Worm (Caenorhabditis elegans) whole organism, mixed stage, embryonic: Measurements from ENCODE around the gene fbxb-107.

ENCODE experiments used
- bed-3 ChIP-seq: fragments of 200-800 bp; sonication (Bioruptor generic); optimal IDR thresholded peaks from 3 replicates; lab custom pipeline; 2018; ENCODE audit warnings: mild to moderate bottlenecking, missing genetic modification characterization, moderate library complexity, missing compliant biosample characterization
- blmp-1 ChIP-seq: fragments of 150-350 bp; optimal IDR thresholded peaks from 2 replicates; lab custom pipeline; 2014; ENCODE audit warnings: missing biosample characterization, missing genetic modification characterization
- ceh-39 ChIP-seq: fragments of 150-350 bp; optimal IDR thresholded peaks from 2 replicates; lab custom pipeline; 2014; ENCODE audit warnings: missing biosample characterization, missing genetic modification characterization
- ceh-43 ChIP-seq: fragments of 200-800 bp; sonication (Bioruptor generic); optimal IDR thresholded peaks from 2 replicates; lab custom pipeline; 2018; ENCODE audit warnings: mild to moderate bottlenecking, missing genetic modification characterization, moderate library complexity, missing compliant biosample characterization
- ceh-83 ChIP-seq: fragments of 200-800 bp; sonication (Bioruptor generic); optimal IDR thresholded peaks from 2 replicates; lab custom pipeline; 2018; ENCODE audit warnings: mild to moderate bottlenecking, missing genetic modification characterization, missing compliant biosample characterization
- ces-1 ChIP-seq: fragments of 150-350 bp; optimal IDR thresholded peaks from 2 replicates; lab custom pipeline; 2014; ENCODE audit warnings: missing biosample characterization, missing genetic modification reagents, missing genetic modification characterization
- cnd-1 ChIP-seq: fragments of 200-800 bp; sonication (Bioruptor generic); optimal IDR thresholded peaks from 2 replicates; lab custom pipeline; 2018; ENCODE audit warnings: mild to moderate bottlenecking, missing genetic modification characterization, missing compliant biosample characterization
- drap-1 ChIP-seq: fragments of 200-800 bp; sonication (Bioruptor generic); optimal IDR thresholded peaks from 3 replicates; lab custom pipeline; 2018; ENCODE audit warnings: mild to moderate bottlenecking, missing genetic modification characterization, missing compliant biosample characterization
- elt-1 ChIP-seq: sonication (generic microtip); optimal IDR thresholded peaks from 2 replicates; lab custom pipeline; 2017; ENCODE audit warnings: missing genetic modification characterization, mild to moderate bottlenecking, missing compliant biosample characterization, antibody characterized with exemption, moderate library complexity, borderline replicate concordance; ENCODE audit not compliant: insufficient read depth
- elt-3 ChIP-seq: fragments of 150-350 bp; optimal IDR thresholded peaks from 2 replicates; lab custom pipeline; 2014; ENCODE audit warnings: missing biosample characterization, missing genetic modification characterization
- flh-1 ChIP-seq: fragments of 200-800 bp; sonication (Bioruptor generic); optimal IDR thresholded peaks from 2 replicates; lab custom pipeline; 2018; ENCODE audit warnings: mild to moderate bottlenecking, missing genetic modification characterization, moderate library complexity, missing compliant biosample characterization
- ham-2 ChIP-seq: fragments of 200-800 bp; sonication (Bioruptor generic); optimal IDR thresholded peaks from 2 replicates; lab custom pipeline; 2018; ENCODE audit warnings: mild to moderate bottlenecking, missing genetic modification characterization, missing compliant biosample characterization
- hlh-1 ChIP-seq: fragments of 150-350 bp; optimal IDR thresholded peaks from 2 replicates; lab custom pipeline; 2014; ENCODE audit warnings: missing biosample characterization, missing genetic modification reagents, missing genetic modification characterization
- lin-13 ChIP-seq: fragments of 150-350 bp; optimal IDR thresholded peaks from 2 replicates; lab custom pipeline; 2014; ENCODE audit warnings: missing biosample characterization, missing genetic modification characterization
- lin-32 ChIP-seq: fragments of 200-800 bp; sonication (Bioruptor generic); optimal IDR thresholded peaks from 2 replicates; lab custom pipeline; 2018; ENCODE audit warnings: mild to moderate bottlenecking, missing genetic modification characterization, missing compliant biosample characterization
- lsy-2 ChIP-seq: fragments of 150-350 bp; optimal IDR thresholded peaks from 2 replicates; lab custom pipeline; 2014; ENCODE audit warnings: missing biosample characterization, missing genetic modification characterization
- mab-5 ChIP-seq: fragments of 150-350 bp; optimal IDR thresholded peaks from 2 replicates; lab custom pipeline; 2014; ENCODE audit warnings: missing biosample characterization, missing genetic modification characterization
- mep-1 ChIP-seq: fragments of 150-350 bp; optimal IDR thresholded peaks from 2 replicates; lab custom pipeline; 2017; ENCODE audit warnings: missing biosample characterization, missing genetic modification reagents, missing genetic modification characterization, inconsistent platforms
- mls-2 ChIP-seq: sonication (generic microtip); optimal IDR thresholded peaks from 2 replicates; lab custom pipeline; 2016; ENCODE audit warnings: mild to moderate bottlenecking, missing genetic modification characterization, moderate library complexity, missing compliant biosample characterization
- nhr-12 ChIP-seq: fragments of 150-350 bp; optimal IDR thresholded peaks from 2 replicates; lab custom pipeline; 2014; ENCODE audit warnings: missing biosample characterization, missing genetic modification characterization
- nhr-2 ChIP-seq: fragments of 150-350 bp; optimal IDR thresholded peaks from 2 replicates; lab custom pipeline; 2014; ENCODE audit warnings: missing biosample characterization, missing genetic modification characterization
- nhr-237 ChIP-seq: fragments of 150-350 bp; optimal IDR thresholded peaks from 2 replicates; lab custom pipeline; 2014; ENCODE audit warnings: missing biosample characterization, missing genetic modification characterization
- nhr-28 ChIP-seq: fragments of 150-350 bp; optimal IDR thresholded peaks from 2 replicates; lab custom pipeline; 2014; ENCODE audit warnings: missing biosample characterization, missing genetic modification characterization
- nhr-76 ChIP-seq: sonication (generic microtip); optimal IDR thresholded peaks from 2 replicates; lab custom pipeline; 2017; ENCODE audit warnings: missing biosample characterization, missing genetic modification characterization
- pha-4 ChIP-seq: fragments of 150-350 bp; optimal IDR thresholded peaks from 2 replicates; lab custom pipeline; 2018; ENCODE audit warnings: missing biosample characterization, missing genetic modification reagents, missing genetic modification characterization
- sem-2 ChIP-seq: fragments of 200-800 bp; sonication (Bioruptor generic); optimal IDR thresholded peaks from 2 replicates; lab custom pipeline; 2018; ENCODE audit warnings: mild to moderate bottlenecking, missing genetic modification characterization, missing compliant biosample characterization
- sptf-1 ChIP-seq: sonication (generic microtip); optimal IDR thresholded peaks from 2 replicates; lab custom pipeline; 2017; ENCODE audit warnings: mild to moderate bottlenecking, missing genetic modification characterization, moderate library complexity, missing compliant biosample characterization
- tbx-8 ChIP-seq: fragments of 200-800 bp; sonication (Bioruptor generic); optimal IDR thresholded peaks from 2 replicates; lab custom pipeline; 2018; ENCODE audit warnings: mild to moderate bottlenecking, missing genetic modification characterization, moderate library complexity, missing compliant biosample characterization
- unc-120 ChIP-seq: sonication (generic microtip); optimal IDR thresholded peaks from 2 replicates; lab custom pipeline; 2017; ENCODE audit warnings: missing genetic modification characterization, missing compliant biosample characterization; ENCODE audit not compliant: poor library complexity, severe bottlenecking
- unc-62 ChIP-seq: fragments of 150-350 bp; optimal IDR thresholded peaks from 2 replicates; lab custom pipeline; 2014; ENCODE audit warnings: missing biosample characterization, missing genetic modification reagents, missing genetic modification characterization
- zip-8 ChIP-seq: fragments of 150-350 bp; optimal IDR thresholded peaks from 2 replicates; lab custom pipeline; 2014; ENCODE audit warnings: missing biosample characterization, missing genetic modification characterization
- ztf-11 ChIP-seq: fragments of 150-350 bp; optimal IDR thresholded peaks from 2 replicates; lab custom pipeline; 2014; ENCODE audit warnings: missing biosample characterization, missing genetic modification characterization

Gene fbxb-107

DNA sequence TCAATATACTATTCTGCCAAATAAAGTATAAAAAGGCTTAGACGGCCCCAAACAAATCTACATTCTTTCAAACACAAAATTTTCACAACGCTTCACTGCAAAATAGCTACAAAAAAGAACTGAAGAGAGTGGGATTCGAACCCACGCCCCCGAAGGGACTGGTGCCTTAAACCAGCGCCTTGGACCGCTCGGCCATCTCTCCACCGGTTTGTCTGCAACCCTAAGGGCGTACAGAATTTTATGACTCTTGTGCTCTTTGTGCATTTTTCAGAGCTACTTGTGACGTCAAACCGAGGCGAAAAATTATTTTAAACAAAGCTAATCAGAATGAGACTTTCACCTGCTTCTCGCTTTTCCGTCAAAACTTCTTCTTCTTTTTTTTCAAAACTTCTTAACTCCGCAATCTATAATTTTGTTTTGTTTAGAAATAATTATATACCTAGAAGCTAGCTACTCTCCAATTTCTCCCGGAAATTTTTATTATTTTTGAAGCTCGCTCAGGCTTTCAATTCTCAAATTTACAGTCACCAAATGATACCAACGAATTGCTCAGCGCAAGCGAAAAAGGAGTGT is 22.3 kb upstream of the fbxb-107 start, which contains the start of gene T05A8.8:
Gene T05A8.8, plus strand, starts transcription at position 523 of the 573 bp plus-strand sequence.
- TF ChIP-seq sptf-1 (tag; lab: Kevin White, UChicago), result no peak
- no peak for TF ChIP-seq elt-1 (tag; lab: Kevin White, UChicago)
- TF ChIP-seq nhr-76 (tag; lab: Kevin White, UChicago), result no peak
- no peak for TF ChIP-seq ham-2 (GFP tag; lab: Kevin White, UChicago)
- no peak for TF ChIP-seq pha-4 (tag; lab: Kevin White, UChicago)
- TF ChIP-seq nhr-237 (tag; lab: Kevin White, UChicago), result no peak
- no peak for TF ChIP-seq drap-1
- TF ChIP-seq sem-2, result no peak
- TF ChIP-seq unc-62, result no peak
- TF ChIP-seq hlh-1 (tag; lab: Kevin White, UChicago), result no peak
- TF ChIP-seq ceh-39 (tag; lab: Kevin White, UChicago), result no peak
- no peak for TF ChIP-seq ces-1 (GFP tag; lab: Kevin White, UChicago)
- no peak for TF ChIP-seq unc-120 (tag; lab: Kevin White, UChicago)
- no peak for TF ChIP-seq elt-3 (tag; lab: Kevin White, UChicago)
- TF ChIP-seq tbx-8 (GFP tag; lab: Kevin White, UChicago), result no peak

ce11 chrII:2736938-2737337 is 21.6 kb upstream of the fbxb-107 start:
- TF ChIP-seq mab-5, result no peak
- no peak for TF ChIP-seq elt-3 (tag; lab: Kevin White, UChicago)
- TF ChIP-seq nhr-12 (tag; lab: Kevin White, UChicago), result no peak
- TF ChIP-seq cnd-1, result no peak
- no peak for TF ChIP-seq ztf-11 (tag; lab: Kevin White, UChicago)
- TF ChIP-seq ham-2 (GFP tag; lab: Kevin White, UChicago), result no peak
- no peak for TF ChIP-seq unc-120 (tag; lab: Kevin White, UChicago)
- no peak for TF ChIP-seq lin-32
- no peak for TF ChIP-seq hlh-1 (tag; lab: Kevin White, UChicago)
- TF ChIP-seq lsy-2, result no peak
- no peak for TF ChIP-seq nhr-2 (tag; lab: Kevin White, UChicago)
- no peak for TF ChIP-seq sptf-1 (tag; lab: Kevin White, UChicago)
- TF ChIP-seq ceh-43 (GFP tag; lab: Kevin White, UChicago), result no peak
- TF ChIP-seq nhr-28 (tag; lab: Kevin White, UChicago), result no peak
- no peak for TF ChIP-seq elt-1 (tag; lab: Kevin White, UChicago)

ce11 chrII:2739619-2740018 is 19.0 kb upstream of the fbxb-107 start, which contains the start of gene T05A8.6:
T05A8.6 (minus strand) TSS chrII:2739719.
- no peak for TF ChIP-seq ceh-39 (tag; lab: Kevin White, UChicago)
- TF ChIP-seq lin-32, result no peak
- no peak for TF ChIP-seq ceh-83 (GFP tag; lab: Kevin White, UChicago)
- no peak for TF ChIP-seq unc-62
- TF ChIP-seq nhr-2 (tag; lab: Kevin White, UChicago), result no peak
- no peak for TF ChIP-seq blmp-1
- TF ChIP-seq mab-5, result no peak
- TF ChIP-seq zip-8 (tag; lab: Kevin White, UChicago), result no peak
- no peak for TF ChIP-seq pha-4 (tag; lab: Kevin White, UChicago)
- no peak for TF ChIP-seq ceh-43 (GFP tag; lab: Kevin White, UChicago)
- TF ChIP-seq ztf-11 (tag; lab: Kevin White, UChicago), result no peak
- no peak for TF ChIP-seq mls-2 (tag; lab: Kevin White, UChicago)
- TF ChIP-seq ham-2 (GFP tag; lab: Kevin White, UChicago), result no peak
- no peak for TF ChIP-seq mep-1 (tag; lab: Kevin White, UChicago)
- no peak for TF ChIP-seq cnd-1
- no peak for TF ChIP-seq tbx-8 (GFP tag; lab: Kevin White, UChicago)
- no peak for TF ChIP-seq lin-13 (tag; lab: Kevin White, UChicago)
- TF ChIP-seq nhr-28 (tag; lab: Kevin White, UChicago), result no peak
- TF ChIP-seq sem-2, result no peak
- TF ChIP-seq elt-1 (tag; lab: Kevin White, UChicago), result no peak

DNA sequence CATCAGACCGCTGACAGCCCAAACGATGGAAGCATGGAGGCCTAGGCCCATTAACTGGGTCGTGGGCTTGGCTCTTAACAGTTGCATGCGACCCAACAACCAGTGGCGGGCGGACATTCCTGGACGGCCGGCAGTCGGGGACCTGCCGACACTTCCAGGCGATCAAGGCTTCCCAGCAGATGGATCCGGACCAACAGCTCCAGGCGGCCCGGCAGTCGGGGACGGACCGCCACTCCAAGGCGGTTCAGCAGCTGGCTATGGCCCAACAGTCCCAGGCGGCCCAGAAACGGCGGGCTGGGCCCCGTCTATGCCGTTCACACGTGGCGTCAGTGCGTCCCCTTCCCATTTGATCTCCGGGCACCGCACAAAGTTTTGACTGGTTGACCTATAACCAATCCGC is 17.2 kb upstream of the fbxb-107 start:
- TF ChIP-seq sptf-1 (tag; lab: Kevin White, UChicago) (no peak), elt-1 (tag; lab: Kevin White, UChicago) (no peak)

- TF ChIP-seq nhr-2 (tag; lab: Kevin White, UChicago) (no peak), bed-3 (no peak), ceh-43 (GFP tag; lab: Kevin White, UChicago) (no peak), mab-5 (no peak), flh-1 (GFP tag; lab: Kevin White, UChicago) (no peak)
Observed at ce11 chrII:2742251-2742650, 16.3 kb upstream of the fbxb-107 start, which contains the start of gene T05A8.7. T05A8.7 (minus strand) TSS chrII:2742351.
